Worm (Caenorhabditis elegans) whole organism, L2 larva: ENCODE measurements around the gene slc-46A.
"Not testable (repeated sequence)": the region's sequence is repeated elsewhere in the genome, so short reads cannot be mapped to it uniquely, and the experiment has no call there.

Source experiments
- ama-1 ChIP-seq: fragments of 150-350 bp; optimal IDR thresholded peaks from 2 replicates; lab custom pipeline; 2018; ENCODE audit warnings: inconsistent platforms
- elt-3 ChIP-seq: sonication (generic microtip); optimal IDR thresholded peaks from 2 replicates; lab custom pipeline; 2017; ENCODE audit warnings: missing biosample characterization, missing genetic modification characterization
- nhr-12 ChIP-seq: fragments of 150-350 bp; optimal IDR thresholded peaks from 2 replicates; lab custom pipeline; 2014; ENCODE audit warnings: missing biosample characterization, missing genetic modification characterization
- nhr-23 ChIP-seq: fragments of 150-350 bp; optimal IDR thresholded peaks from 2 replicates; lab custom pipeline; 2014; ENCODE audit warnings: missing biosample characterization, missing genetic modification reagents, missing genetic modification characterization
- nhr-237 ChIP-seq: fragments of 150-350 bp; optimal IDR thresholded peaks from 2 replicates; lab custom pipeline; 2014; ENCODE audit warnings: missing biosample characterization, missing genetic modification characterization
- nhr-6 ChIP-seq: fragments of 150-350 bp; optimal IDR thresholded peaks from 2 replicates; lab custom pipeline; 2014; ENCODE audit warnings: missing biosample characterization, missing genetic modification characterization
- nhr-77 ChIP-seq: fragments of 150-350 bp; optimal IDR thresholded peaks from 2 replicates; lab custom pipeline; 2014; ENCODE audit warnings: missing biosample characterization, missing genetic modification characterization
- sem-4 ChIP-seq: fragments of 150-350 bp; optimal IDR thresholded peaks from 2 replicates; lab custom pipeline; 2014; ENCODE audit warnings: missing biosample characterization, missing genetic modification reagents, missing genetic modification characterization
- skn-1 ChIP-seq: sonication (generic microtip); optimal IDR thresholded peaks from 2 replicates; lab custom pipeline; 2017; ENCODE audit warnings: missing biosample characterization, missing genetic modification characterization
- zag-1 ChIP-seq: fragments of 150-350 bp; optimal IDR thresholded peaks from 2 replicates; lab custom pipeline; 2014; ENCODE audit warnings: missing biosample characterization, missing genetic modification characterization
- ztf-4 ChIP-seq: fragments of 150-350 bp; optimal IDR thresholded peaks from 2 replicates; lab custom pipeline; 2014; ENCODE audit warnings: missing biosample characterization, missing genetic modification characterization

- TF ChIP-seq nhr-23 (tag; lab: Kevin White, UChicago); nhr-237 (tag; lab: Kevin White, UChicago); nhr-12 (tag; lab: Kevin White, UChicago); nhr-77 (tag; lab: Kevin White, UChicago); elt-3 (tag; lab: Kevin White, UChicago); zag-1 (tag; lab: Kevin White, UChicago); sem-4 (tag; lab: Kevin White, UChicago); nhr-6 (tag; lab: Kevin White, UChicago); ama-1; ztf-4 (tag; lab: Kevin White, UChicago); skn-1 (tag; lab: Kevin White, UChicago): not testable (repeated sequence)
Observed at ce11 chrIV:5316223-5316622, 2.8 kb upstream of the slc-46A start, which contains the start of gene msp-65.
